Fruit fly (Drosophila melanogaster) whole organism, embryonic: ENCODE measurements around the gene Klp68D.

Source experiments
- CG10654 ChIP-seq: fragments of 200-800 bp; sonication (Bioruptor generic); optimal IDR thresholded peaks from 2 replicates; lab custom pipeline; 2016; ENCODE audit warnings: missing biosample characterization, missing genetic modification characterization
- CG11695 ChIP-seq: fragments of 200-800 bp; sonication (Bioruptor generic); IDR thresholded peaks from 3 replicates; pipeline ENCODE4 v1.3.6; 2022; ENCODE audit warnings: missing biosample characterization, missing genetic modification characterization
- CG12299 ChIP-seq: fragments of 200-800 bp; sonication (Bioruptor generic); optimal IDR thresholded peaks from 2 replicates; lab custom pipeline; 2018; ENCODE audit warnings: missing biosample characterization, mild to moderate bottlenecking, missing genetic modification characterization
- CG14050 ChIP-seq: fragments of 200-800 bp; sonication (Bioruptor generic); IDR thresholded peaks from 3 replicates; pipeline ENCODE4 v1.3.6; 2022; ENCODE audit warnings: missing biosample characterization, missing genetic modification characterization
- CG14710 ChIP-seq: fragments of 200-800 bp; sonication (Bioruptor generic); optimal IDR thresholded peaks from 3 replicates; lab custom pipeline; 2019; ENCODE audit warnings: missing biosample characterization, mild to moderate bottlenecking, missing genetic modification characterization, moderate library complexity
- CG1647 ChIP-seq: fragments of 200-800 bp; sonication (Bioruptor generic); optimal IDR thresholded peaks from 3 replicates; lab custom pipeline; 2016; ENCODE audit warnings: missing biosample characterization, missing genetic modification characterization
- CG17186 ChIP-seq: fragments of 200-800 bp; sonication (Bioruptor generic); optimal IDR thresholded peaks from 3 replicates; lab custom pipeline; 2017; ENCODE audit warnings: missing biosample characterization, missing genetic modification reagents, missing genetic modification characterization
- CG17385 ChIP-seq: fragments of 200-800 bp; sonication (Bioruptor generic); optimal IDR thresholded peaks from 3 replicates; lab custom pipeline; 2018; ENCODE audit warnings: missing biosample characterization, mild to moderate bottlenecking, missing genetic modification characterization
- CG1792 ChIP-seq: fragments of 200-800 bp; sonication (Bioruptor generic); optimal IDR thresholded peaks from 2 replicates; lab custom pipeline; 2016; ENCODE audit warnings: missing biosample characterization, missing genetic modification characterization
- CG30403 ChIP-seq: fragments of 200-800 bp; sonication (Bioruptor generic); optimal IDR thresholded peaks from 3 replicates; lab custom pipeline; 2016; ENCODE audit warnings: missing biosample characterization, missing genetic modification characterization
- CG31388 ChIP-seq: fragments of 200-800 bp; sonication (Bioruptor generic); optimal IDR thresholded peaks from 2 replicates; lab custom pipeline; 2016; ENCODE audit warnings: missing biosample characterization, missing genetic modification characterization
- CG4282 ChIP-seq: fragments of 200-800 bp; sonication (Bioruptor generic); optimal IDR thresholded peaks from 2 replicates; lab custom pipeline; 2016; ENCODE audit warnings: missing biosample characterization, missing genetic modification characterization
- CG6813 ChIP-seq: fragments of 200-800 bp; sonication (Bioruptor generic); optimal IDR thresholded peaks from 2 replicates; lab custom pipeline; 2017; ENCODE audit warnings: missing biosample characterization, missing genetic modification characterization, mild to moderate bottlenecking, moderate library complexity, missing genetic modification reagents
- CG9215 ChIP-seq: fragments of 200-800 bp; sonication (Bioruptor generic); IDR thresholded peaks from 2 replicates; pipeline ENCODE4 v1.3.6; 2022; ENCODE audit warnings: missing biosample characterization, missing genetic modification characterization
- Dek ChIP-seq: fragments of 200-800 bp; sonication (Bioruptor generic); optimal IDR thresholded peaks from 3 replicates; lab custom pipeline; 2019; ENCODE audit warnings: missing biosample characterization, mild to moderate bottlenecking, missing genetic modification characterization, moderate library complexity
- Dip2 ChIP-seq: fragments of 200-800 bp; sonication (Bioruptor generic); IDR thresholded peaks from 2 replicates; pipeline ENCODE4 v1.3.6; 2022; ENCODE audit warnings: missing biosample characterization, missing genetic modification characterization
- Doc3 ChIP-seq: fragments of 200-800 bp; sonication (Bioruptor generic); IDR thresholded peaks from 3 replicates; pipeline ENCODE4 v1.3.6; 2022; ENCODE audit warnings: missing biosample characterization, missing genetic modification characterization; ENCODE audit not compliant: partially characterized antibody
- Dp ChIP-seq: fragments of 200-800 bp; sonication (Bioruptor generic); optimal IDR thresholded peaks from 2 replicates; lab custom pipeline; 2018; ENCODE audit warnings: missing biosample characterization, mild to moderate bottlenecking, missing genetic modification characterization, moderate library complexity
- Ets97D ChIP-seq: fragments of 200-800 bp; sonication (Bioruptor generic); optimal IDR thresholded peaks from 3 replicates; lab custom pipeline; 2016; ENCODE audit warnings: missing biosample characterization, missing genetic modification characterization
- Gug ChIP-seq: fragments of 200-800 bp; sonication (Bioruptor generic); IDR thresholded peaks from 4 replicates; pipeline ENCODE4 v1.3.6; 2022; ENCODE audit warnings: missing biosample characterization, missing genetic modification characterization
- H2.0 ChIP-seq: fragments of 200-800 bp; sonication (Bioruptor generic); IDR thresholded peaks from 2 replicates; pipeline ENCODE4 v1.3.6; 2022; ENCODE audit warnings: missing biosample characterization, missing genetic modification characterization
- HmgZ ChIP-seq: fragments of 200-800 bp; sonication (Bioruptor generic); optimal IDR thresholded peaks from 2 replicates; lab custom pipeline; 2018; ENCODE audit warnings: missing biosample characterization, mild to moderate bottlenecking, missing genetic modification characterization
- Jarid2 ChIP-seq: fragments of 200-800 bp; sonication (Bioruptor generic); optimal IDR thresholded peaks from 3 replicates; lab custom pipeline; 2017; ENCODE audit warnings: mild to moderate bottlenecking, missing biosample characterization, missing genetic modification reagents, missing genetic modification characterization
- Lim3 ChIP-seq: fragments of 200-800 bp; sonication (Bioruptor generic); IDR thresholded peaks from 2 replicates; pipeline ENCODE4 v1.3.6; 2022; ENCODE audit warnings: missing biosample characterization, missing genetic modification characterization
- Med ChIP-seq: fragments of 200-800 bp; sonication (Bioruptor generic); peaks from one replicate; lab custom pipeline; 2016; ENCODE audit warnings: missing biosample characterization, missing genetic modification characterization, mild to moderate bottlenecking, inconsistent platforms, moderate library complexity
- Oaz ChIP-seq: fragments of 200-800 bp; sonication (Bioruptor generic); IDR thresholded peaks from 2 replicates; pipeline ENCODE4 v1.3.6; 2022; ENCODE audit warnings: missing biosample characterization, missing genetic modification characterization
- Optix ChIP-seq: fragments of 200-800 bp; sonication (Bioruptor generic); IDR thresholded peaks from 3 replicates; pipeline ENCODE4 v1.3.6; 2022; ENCODE audit warnings: missing biosample characterization, missing genetic modification characterization
- Sry-δ ChIP-seq: fragments of 200-800 bp; sonication (Bioruptor generic); optimal IDR thresholded peaks from 2 replicates; lab custom pipeline; 2016; ENCODE audit warnings: missing biosample characterization, missing genetic modification characterization
- Xrp1 ChIP-seq: fragments of 200-800 bp; sonication (Bioruptor generic); IDR thresholded peaks from 2 replicates; pipeline ENCODE4 v1.3.6; 2022; ENCODE audit warnings: missing biosample characterization, missing genetic modification characterization
- amos ChIP-seq: fragments of 200-800 bp; sonication (Bioruptor generic); IDR thresholded peaks from 2 replicates; pipeline ENCODE4 v1.3.6; 2022; ENCODE audit warnings: missing biosample characterization, missing genetic modification characterization; ENCODE audit not compliant: partially characterized antibody
- ato ChIP-seq: fragments of 200-800 bp; sonication (Bioruptor generic); IDR thresholded peaks from 2 replicates; pipeline ENCODE4 v1.3.6; 2022; ENCODE audit warnings: missing biosample characterization, missing genetic modification characterization; ENCODE audit not compliant: partially characterized antibody
- bbx ChIP-seq: fragments of 200-800 bp; sonication (Bioruptor generic); IDR thresholded peaks from 2 replicates; pipeline ENCODE4 v1.3.6; 2022; ENCODE audit warnings: missing biosample characterization, missing genetic modification characterization; ENCODE audit not compliant: partially characterized antibody
- cad ChIP-seq: fragments of >200 bp; optimal IDR thresholded peaks from 2 replicates; lab custom pipeline; 2017; ENCODE audit warnings: missing biosample characterization, missing genetic modification characterization
- cas ChIP-seq: fragments of 200-800 bp; sonication (Bioruptor generic); IDR thresholded peaks from 2 replicates; pipeline ENCODE4 v1.3.6; 2022; ENCODE audit warnings: missing biosample characterization, missing genetic modification characterization
- chm ChIP-seq: fragments of 200-800 bp; sonication (Bioruptor generic); IDR thresholded peaks from 2 replicates; pipeline ENCODE4 v1.3.6; 2022; ENCODE audit warnings: missing biosample characterization, missing genetic modification characterization
- dpn ChIP-seq, 2 experiments: fragments of 200-800 bp; sonication (Bioruptor generic); optimal IDR thresholded peaks; 3 replicates each; lab custom pipeline; 2016; ENCODE audit warnings: missing biosample characterization in 2 of 2, missing genetic modification characterization in 2 of 2
- en ChIP-seq: fragments of 200-800 bp; sonication (Bioruptor generic); optimal IDR thresholded peaks from 2 replicates; lab custom pipeline; 2016; ENCODE audit warnings: missing biosample characterization, missing genetic modification characterization
- fd96Cb ChIP-seq: fragments of 200-800 bp; sonication (Bioruptor generic); optimal IDR thresholded peaks from 2 replicates; lab custom pipeline; 2018; ENCODE audit warnings: missing biosample characterization, mild to moderate bottlenecking, missing genetic modification characterization, moderate library complexity
- h ChIP-seq: fragments of >200 bp; optimal IDR thresholded peaks from 2 replicates; lab custom pipeline; 2017
- hb ChIP-seq: fragments of 200-800 bp; sonication (Bioruptor generic); IDR thresholded peaks from 3 replicates; pipeline ENCODE4 v1.3.6; 2022; ENCODE audit warnings: missing biosample characterization, missing genetic modification characterization; ENCODE audit not compliant: partially characterized antibody
- lmd ChIP-seq: fragments of 200-800 bp; sonication (Bioruptor generic); IDR thresholded peaks from 2 replicates; pipeline ENCODE4 v1.3.6; 2022; ENCODE audit warnings: missing biosample characterization, missing genetic modification characterization
- lov ChIP-seq, 2 experiments: fragments of 200-800 bp in 1 of 2; fragments of >200 bp in 1 of 2; sonication (Bioruptor generic) in 1 of 2; IDR thresholded peaks in 1 of 2; optimal IDR thresholded peaks in 1 of 2; 2 replicates in 1 of 2; 3 replicates in 1 of 2; pipeline versions ENCODE4 v1.3.6 to Lab custom; 2017 to 2022; ENCODE audit warnings: missing biosample characterization in 1 of 2, missing genetic modification characterization in 1 of 2
- odd ChIP-seq: fragments of 200-800 bp; sonication (Bioruptor generic); optimal IDR thresholded peaks from 2 replicates; lab custom pipeline; 2017; ENCODE audit warnings: missing biosample characterization, mild to moderate bottlenecking, missing genetic modification characterization
- ranshi ChIP-seq: fragments of 200-800 bp; sonication (Bioruptor generic); IDR thresholded peaks from 2 replicates; pipeline ENCODE4 v1.3.6; 2022; ENCODE audit warnings: missing biosample characterization, missing genetic modification characterization
- ro ChIP-seq: fragments of 200-800 bp; sonication (Bioruptor generic); IDR thresholded peaks from 2 replicates; pipeline ENCODE4 v1.3.6; 2022; ENCODE audit warnings: missing biosample characterization, missing genetic modification characterization
- scrt ChIP-seq: fragments of 200-800 bp; sonication (Bioruptor generic); optimal IDR thresholded peaks from 2 replicates; lab custom pipeline; 2018; ENCODE audit warnings: missing biosample characterization, mild to moderate bottlenecking, missing genetic modification characterization, moderate library complexity
- so ChIP-seq: fragments of 200-800 bp; sonication (Bioruptor generic); IDR thresholded peaks from 3 replicates; pipeline ENCODE4 v1.3.6; 2022; ENCODE audit warnings: missing biosample characterization, missing genetic modification characterization
- stwl ChIP-seq: fragments of 200-800 bp; sonication (Bioruptor generic); optimal IDR thresholded peaks from 3 replicates; lab custom pipeline; 2018; ENCODE audit warnings: missing biosample characterization, mild to moderate bottlenecking, missing genetic modification characterization, moderate library complexity
- tna ChIP-seq: fragments of 200-800 bp; sonication (Bioruptor generic); IDR thresholded peaks from 2 replicates; pipeline ENCODE4 v1.3.6; 2022; ENCODE audit warnings: missing biosample characterization, missing genetic modification characterization; ENCODE audit not compliant: partially characterized antibody
- unc-4 ChIP-seq: fragments of 200-800 bp; sonication (Bioruptor generic); IDR thresholded peaks from 2 replicates; pipeline ENCODE4 v1.3.6; 2022; ENCODE audit warnings: missing biosample characterization, missing genetic modification characterization; ENCODE audit not compliant: partially characterized antibody
- yki ChIP-seq: fragments of >200 bp; optimal IDR thresholded peaks from 3 replicates; lab custom pipeline; 2018

Gene Klp68D

DNA sequence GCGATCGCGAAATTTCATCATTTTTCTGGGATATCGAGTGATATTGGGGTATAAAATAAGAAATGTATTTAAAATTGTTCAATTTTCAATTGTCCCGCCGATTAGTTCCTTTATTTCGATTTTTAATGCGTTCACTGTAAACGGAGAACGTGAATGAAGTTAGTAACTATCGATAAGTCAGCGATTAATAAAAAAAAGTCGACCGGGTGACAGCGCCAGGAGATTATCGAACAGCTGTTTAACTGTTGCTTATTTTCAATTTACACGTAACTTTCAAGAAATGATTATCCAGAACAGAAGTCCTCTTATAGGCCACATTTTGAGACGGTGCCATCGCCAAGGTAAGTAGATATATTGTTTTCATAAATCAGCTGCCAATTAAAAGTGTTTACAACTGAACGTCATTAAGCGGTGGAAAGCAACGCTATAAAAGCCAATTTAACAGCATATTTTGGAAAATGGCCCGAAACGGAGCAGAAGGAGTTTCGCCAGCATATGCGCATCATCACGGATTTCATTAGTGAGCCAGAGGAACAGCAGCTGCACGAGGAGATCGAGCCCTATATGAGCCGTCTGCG, 19.9 kb downstream of the Klp68D start, which contains the start of gene CG14130 (continued):
- no peak for TF ChIP-seq CG1647 (GFP tag; lab: Kevin White, UChicago)
- peak; percentile 91 for TF ChIP-seq Sry-δ
- TF ChIP-seq Dip2 (GFP tag; lab: Robert Waterston, UW): no peak
- peak; percentile 92 for TF ChIP-seq tna (GFP tag; lab: Robert Waterston, UW)
- TF ChIP-seq lov (optimal IDR thresholded peaks at IDR 0.05; lab: Kevin White, UChicago): no peak
- TF ChIP-seq lov (GFP tag; IDR thresholded peaks at IDR 0.05; lab: Robert Waterston, UW): no peak
- TF ChIP-seq CG30403 (GFP tag; lab: Kevin White, UChicago): no peak
- TF ChIP-seq CG11695: no peak
- TF ChIP-seq Dek (tag; lab: Kevin White, UChicago): no peak
- TF ChIP-seq Lim3 (GFP tag; lab: Robert Waterston, UW): no peak
- TF ChIP-seq fd96Cb (tag; lab: Kevin White, UChicago): no peak
- TF ChIP-seq lmd (GFP tag; lab: Robert Waterston, UW): no peak
- TF ChIP-seq CG10654 (GFP tag; lab: Kevin White, UChicago): no peak
- no peak for TF ChIP-seq CG9215 (GFP tag; lab: Robert Waterston, UW)
- no peak for TF ChIP-seq CG14050 (GFP tag; lab: Robert Waterston, UW)
- TF ChIP-seq hb (GFP tag; lab: Robert Waterston, UW): peak; percentile 87
- no peak for TF ChIP-seq cad
- peak; percentile 91 for TF ChIP-seq amos (GFP tag; lab: Robert Waterston, UW)
- TF ChIP-seq H2.0: no peak
- TF ChIP-seq CG14710: peak; percentile 42
- TF ChIP-seq CG4282: no peak
- peak; percentile 96 for TF ChIP-seq Dp (GFP tag; lab: Kevin White, UChicago)
- no peak for TF ChIP-seq odd (GFP tag; lab: Kevin White, UChicago)
- no peak for TF ChIP-seq dpn (GFP tag; optimal IDR thresholded peaks at IDR 0.05; lab: Kevin White, UChicago)
- peak; percentile 34 for TF ChIP-seq Ets97D (GFP tag; lab: Kevin White, UChicago)
- TF ChIP-seq so (GFP tag; lab: Robert Waterston, UW): no peak
- no peak for TF ChIP-seq Jarid2 (GFP tag; lab: Kevin White, UChicago)
- TF ChIP-seq h: no peak
- TF ChIP-seq CG12299 (tag; lab: Kevin White, UChicago): no peak
- TF ChIP-seq CG6813: no peak
- no peak for TF ChIP-seq CG17385 (GFP tag; lab: Kevin White, UChicago)
- TF ChIP-seq CG31388: no peak
- TF ChIP-seq Gug (GFP tag; lab: Robert Waterston, UW): no peak
- TF ChIP-seq en (GFP tag; lab: Kevin White, UChicago): no peak
- TF ChIP-seq chm (GFP tag; lab: Robert Waterston, UW): no peak
- no peak for TF ChIP-seq ro (GFP tag; lab: Robert Waterston, UW)
- peak; percentile 56 for TF ChIP-seq HmgZ (tag; lab: Kevin White, UChicago)
- no peak for TF ChIP-seq Xrp1
- no peak for TF ChIP-seq CG1792 (GFP tag; lab: Kevin White, UChicago)
- TF ChIP-seq ato (GFP tag; lab: Robert Waterston, UW): peak; percentile 91
- peak; percentile 75 for TF ChIP-seq Med
- TF ChIP-seq bbx (GFP tag; lab: Robert Waterston, UW): peak; percentile 94
- peak; percentile 89 for TF ChIP-seq Doc3 (GFP tag; lab: Robert Waterston, UW)
- peak; percentile 45 for TF ChIP-seq CG17186 (GFP tag; lab: Kevin White, UChicago)
- TF ChIP-seq yki (lab: Kevin White, UChicago): no peak
- TF ChIP-seq ranshi (GFP tag; lab: Robert Waterston, UW): no peak
- no peak for TF ChIP-seq cas (GFP tag; lab: Robert Waterston, UW)
- peak; percentile 98 for TF ChIP-seq scrt (GFP tag; lab: Kevin White, UChicago)
- peak; percentile 92 for TF ChIP-seq unc-4 (GFP tag; lab: Robert Waterston, UW)
- no peak for TF ChIP-seq Oaz
- TF ChIP-seq Optix (GFP tag; lab: Robert Waterston, UW): no peak
- peak; percentile 58 for TF ChIP-seq stwl (tag; lab: Kevin White, UChicago)
